Worm (Caenorhabditis elegans) whole organism, L4 larva: ENCODE results near the gene fbxb-74.

Experiments
- D1046.2 ChIP-seq: fragments of 200-800 bp; sonication (Bioruptor generic); IDR thresholded peaks from 2 replicates; pipeline ENCODE4 v1.3.6; 2022; ENCODE audit warnings: missing genetic modification characterization, missing compliant biosample characterization
- F44E2.7 ChIP-seq: fragments of 200-800 bp; sonication (Bioruptor generic); IDR thresholded peaks from 2 replicates; pipeline ENCODE4 v2.1.2; 2022; ENCODE audit warnings: missing genetic modification characterization, missing compliant biosample characterization
- T20F7.1 ChIP-seq: fragments of 200-800 bp; sonication (Bioruptor generic); optimal IDR thresholded peaks from 2 replicates; lab custom pipeline; 2018; ENCODE audit warnings: mild to moderate bottlenecking, missing genetic modification characterization, missing compliant biosample characterization
- T26A8.4 ChIP-seq: fragments of 200-800 bp; sonication (Bioruptor generic); IDR thresholded peaks from 2 replicates; pipeline ENCODE4 v1.3.6; 2022; ENCODE audit warnings: missing genetic modification characterization, missing compliant biosample characterization
- ZK337.2 ChIP-seq: fragments of 200-800 bp; sonication (Bioruptor generic); IDR thresholded peaks from 2 replicates; pipeline ENCODE4 v1.3.6; 2022; ENCODE audit warnings: missing genetic modification reagents, missing genetic modification characterization, missing compliant biosample characterization
- ZK546.5 ChIP-seq, 2 experiments: sonication (generic microtip); optimal IDR thresholded peaks; 2 replicates each; lab custom pipeline; 2017; ENCODE audit warnings: missing biosample characterization in 2 of 2, missing genetic modification characterization in 2 of 2
- aha-1 ChIP-seq: fragments of 150-350 bp; peaks from one replicate; lab custom pipeline; 2014; ENCODE audit warnings: missing biosample characterization, missing genetic modification characterization
- aly-2 ChIP-seq: sonication (generic microtip); optimal IDR thresholded peaks from 2 replicates; lab custom pipeline; 2018; ENCODE audit warnings: missing biosample characterization, missing genetic modification characterization
- arid-1 ChIP-seq: fragments of 200-800 bp; sonication (Bioruptor generic); conservative IDR thresholded peaks from 2 replicates; pipeline ENCODE4 v1.3.6; 2022; ENCODE audit warnings: missing genetic modification reagents, missing genetic modification characterization, missing compliant biosample characterization
- ceh-20 ChIP-seq: fragments of 200-800 bp; sonication (Bioruptor generic); IDR thresholded peaks from 2 replicates; pipeline ENCODE4 v1.3.6; 2022; ENCODE audit warnings: missing genetic modification reagents, missing genetic modification characterization, missing compliant biosample characterization
- ceh-28 ChIP-seq: fragments of 150-350 bp; optimal IDR thresholded peaks from 2 replicates; lab custom pipeline; 2014; ENCODE audit warnings: missing biosample characterization, missing genetic modification reagents, missing genetic modification characterization
- ceh-32 ChIP-seq: sonication (generic microtip); optimal IDR thresholded peaks from 2 replicates; lab custom pipeline; 2016; ENCODE audit warnings: mild to moderate bottlenecking, missing genetic modification characterization, missing compliant biosample characterization; ENCODE audit not compliant: poor library complexity
- ceh-44 ChIP-seq: fragments of 200-800 bp; sonication (Bioruptor generic); IDR thresholded peaks from 2 replicates; pipeline ENCODE4 v1.3.6; 2022; ENCODE audit warnings: missing genetic modification reagents, missing genetic modification characterization, missing compliant biosample characterization
- daf-12 ChIP-seq: fragments of 150-350 bp; optimal IDR thresholded peaks from 2 replicates; lab custom pipeline; 2014; ENCODE audit warnings: missing biosample characterization, missing genetic modification reagents, missing genetic modification characterization
- daf-16 ChIP-seq, 3 experiments: sonication (generic microtip); optimal IDR thresholded peaks; 2 replicates each; lab custom pipeline; 2016 to 2017; ENCODE audit warnings: missing genetic modification characterization in 3 of 3, missing genetic modification reagents in 3 of 3, mild to moderate bottlenecking in 2 of 3, missing compliant biosample characterization in 2 of 3, missing biosample characterization in 1 of 3, moderate library complexity in 1 of 3
- daf-8 ChIP-seq: fragments of 200-800 bp; sonication (Bioruptor generic); IDR thresholded peaks from 2 replicates; pipeline ENCODE4 v1.3.6; 2022; ENCODE audit warnings: missing genetic modification characterization, missing compliant biosample characterization
- dmd-9 ChIP-seq: fragments of 200-800 bp; sonication (Bioruptor generic); IDR thresholded peaks from 2 replicates; pipeline ENCODE4 v1.3.6; 2022; ENCODE audit warnings: missing genetic modification reagents, missing genetic modification characterization, missing compliant biosample characterization
- fos-1 ChIP-seq: fragments of 150-350 bp; optimal IDR thresholded peaks from 2 replicates; lab custom pipeline; 2014; ENCODE audit warnings: missing biosample characterization, missing genetic modification characterization
- gei-8 ChIP-seq: fragments of 200-800 bp; sonication (Bioruptor generic); optimal IDR thresholded peaks from 2 replicates; lab custom pipeline; 2018; ENCODE audit warnings: mild to moderate bottlenecking, missing genetic modification characterization, missing compliant biosample characterization
- hif-1 ChIP-seq, 2 experiments: sonication (generic microtip); optimal IDR thresholded peaks; 2 replicates each; lab custom pipeline; 2016 to 2017; ENCODE audit warnings: missing compliant biosample characterization in 2 of 2, missing genetic modification characterization in 2 of 2, missing genetic modification reagents in 2 of 2, missing genotype in 2 of 2, mild to moderate bottlenecking in 1 of 2
- hlh-11 ChIP-seq: fragments of 200-800 bp; sonication (Bioruptor generic); optimal IDR thresholded peaks from 2 replicates; lab custom pipeline; 2018; ENCODE audit warnings: mild to moderate bottlenecking, missing genetic modification characterization, missing compliant biosample characterization
- hlh-30 ChIP-seq: sonication (generic microtip); optimal IDR thresholded peaks from 2 replicates; lab custom pipeline; 2017; ENCODE audit warnings: antibody characterized with exemption, mild to moderate bottlenecking, missing genetic modification characterization, missing compliant biosample characterization; ENCODE audit not compliant: insufficient read depth
- hmg-1.1 ChIP-seq: fragments of 200-800 bp; sonication (Bioruptor generic); IDR thresholded peaks from 2 replicates; pipeline ENCODE4 v1.3.6; 2022; ENCODE audit warnings: missing genetic modification reagents, missing genetic modification characterization, missing compliant biosample characterization
- jun-1 ChIP-seq: fragments of 150-350 bp; optimal IDR thresholded peaks from 2 replicates; lab custom pipeline; 2014; ENCODE audit warnings: missing biosample characterization, missing genetic modification reagents, missing genetic modification characterization
- lim-7 ChIP-seq: fragments of 200-800 bp; sonication (Bioruptor generic); IDR thresholded peaks from 2 replicates; pipeline ENCODE4 v1.3.6; 2022; ENCODE audit warnings: missing genetic modification characterization, missing compliant biosample characterization
- lin-1 ChIP-seq: fragments of 200-800 bp; sonication (Bioruptor generic); IDR thresholded peaks from 2 replicates; pipeline ENCODE4 v1.3.6; 2022; ENCODE audit warnings: missing genetic modification reagents, missing genetic modification characterization, missing compliant biosample characterization
- lin-29 ChIP-seq: fragments of 200-800 bp; sonication (Bioruptor generic); IDR thresholded peaks from 2 replicates; pipeline ENCODE4 v1.3.6; 2022; ENCODE audit warnings: missing genetic modification reagents, missing genetic modification characterization, missing compliant biosample characterization
- lin-38 ChIP-seq: fragments of 200-800 bp; sonication (Bioruptor generic); IDR thresholded peaks from 2 replicates; pipeline ENCODE4 v1.3.6; 2022; ENCODE audit warnings: missing genetic modification reagents, missing genetic modification characterization, missing compliant biosample characterization
- lir-3 ChIP-seq: sonication (generic microtip); optimal IDR thresholded peaks from 2 replicates; lab custom pipeline; 2016; ENCODE audit warnings: mild to moderate bottlenecking, missing genetic modification characterization, missing compliant biosample characterization
- mdt-29 ChIP-seq: fragments of 200-800 bp; sonication (Bioruptor generic); IDR thresholded peaks from 2 replicates; pipeline ENCODE4 v1.3.6; 2022; ENCODE audit warnings: missing genetic modification reagents, missing genetic modification characterization, missing compliant biosample characterization
- mxl-2 ChIP-seq: fragments of 200-800 bp; sonication (Bioruptor generic); conservative IDR thresholded peaks from 2 replicates; pipeline ENCODE4 v1.3.6; 2022; ENCODE audit warnings: missing genetic modification reagents, missing genetic modification characterization, missing compliant biosample characterization
- mxl-3 ChIP-seq: fragments of 200-800 bp; sonication (Bioruptor generic); optimal IDR thresholded peaks from 2 replicates; lab custom pipeline; 2018; ENCODE audit warnings: mild to moderate bottlenecking, missing genetic modification characterization, missing compliant biosample characterization
- nhr-111 ChIP-seq: fragments of 200-800 bp; sonication (Bioruptor generic); optimal IDR thresholded peaks from 2 replicates; lab custom pipeline; 2018; ENCODE audit warnings: mild to moderate bottlenecking, missing genetic modification characterization, missing compliant biosample characterization
- nhr-25 ChIP-seq: sonication (generic microtip); optimal IDR thresholded peaks from 2 replicates; lab custom pipeline; 2017; ENCODE audit warnings: missing genetic modification characterization, mild to moderate bottlenecking, missing compliant biosample characterization, antibody characterized with exemption, moderate library complexity, borderline replicate concordance; ENCODE audit not compliant: insufficient read depth
- nhr-28 ChIP-seq: fragments of 150-350 bp; optimal IDR thresholded peaks from 2 replicates; lab custom pipeline; 2014; ENCODE audit warnings: missing biosample characterization, missing genetic modification characterization
- nhr-41 ChIP-seq: fragments of 200-800 bp; sonication (Bioruptor generic); IDR thresholded peaks from 2 replicates; pipeline ENCODE4 v1.3.6; 2022; ENCODE audit warnings: missing genetic modification reagents, missing genetic modification characterization, missing compliant biosample characterization
- nhr-42 ChIP-seq: fragments of 200-800 bp; sonication (Bioruptor generic); IDR thresholded peaks from 2 replicates; pipeline ENCODE4 v1.3.6; 2022; ENCODE audit warnings: missing genetic modification characterization, missing compliant biosample characterization
- nhr-6 ChIP-seq: fragments of 150-350 bp; optimal IDR thresholded peaks from 2 replicates; lab custom pipeline; 2014; ENCODE audit warnings: missing biosample characterization, missing genetic modification characterization
- nhr-76 ChIP-seq: fragments of 150-350 bp; optimal IDR thresholded peaks from 2 replicates; lab custom pipeline; 2014; ENCODE audit warnings: missing biosample characterization, missing genetic modification characterization
- pqm-1 ChIP-seq: sonication (generic microtip); optimal IDR thresholded peaks from 2 replicates; lab custom pipeline; 2017; ENCODE audit warnings: missing biosample characterization, missing genetic modification characterization
- sdz-12 ChIP-seq: fragments of 200-800 bp; sonication (Bioruptor generic); optimal IDR thresholded peaks from 2 replicates; lab custom pipeline; 2018; ENCODE audit warnings: mild to moderate bottlenecking, missing genetic modification characterization, missing compliant biosample characterization
- set-16 ChIP-seq: fragments of 200-800 bp; sonication (Bioruptor generic); IDR thresholded peaks from 2 replicates; pipeline ENCODE4 v1.3.6; 2022; ENCODE audit warnings: missing genetic modification reagents, missing genetic modification characterization, missing compliant biosample characterization
- spr-3 ChIP-seq: fragments of 200-800 bp; sonication (Bioruptor generic); optimal IDR thresholded peaks from 2 replicates; lab custom pipeline; 2018; ENCODE audit warnings: mild to moderate bottlenecking, missing genetic modification characterization, missing compliant biosample characterization
- tag-97 ChIP-seq: fragments of 200-800 bp; sonication (Bioruptor generic); IDR thresholded peaks from 2 replicates; pipeline ENCODE4 v1.3.6; 2022; ENCODE audit warnings: missing genetic modification characterization, missing compliant biosample characterization
- unc-130 ChIP-seq: sonication (generic microtip); optimal IDR thresholded peaks from 2 replicates; lab custom pipeline; 2016; ENCODE audit warnings: missing genetic modification reagents, missing genetic modification characterization, missing compliant biosample characterization
- unc-39 ChIP-seq: sonication (generic microtip); optimal IDR thresholded peaks from 2 replicates; lab custom pipeline; 2017; ENCODE audit warnings: missing biosample characterization, missing genetic modification characterization
- vab-7 ChIP-seq: fragments of 200-800 bp; sonication (Bioruptor generic); IDR thresholded peaks from 2 replicates; pipeline ENCODE4 v1.3.6; 2022; ENCODE audit warnings: missing genetic modification reagents, missing genetic modification characterization, missing compliant biosample characterization
- zag-1 ChIP-seq: fragments of 150-350 bp; optimal IDR thresholded peaks from 2 replicates; lab custom pipeline; 2014; ENCODE audit warnings: missing biosample characterization, missing genetic modification characterization
- zfp-3 ChIP-seq: fragments of 200-800 bp; sonication (Bioruptor generic); conservative IDR thresholded peaks from 2 replicates; pipeline ENCODE4 v1.3.6; 2022; ENCODE audit warnings: missing genetic modification reagents, missing genetic modification characterization, missing compliant biosample characterization
- zip-11 ChIP-seq: fragments of 200-800 bp; sonication (Bioruptor generic); IDR thresholded peaks from 2 replicates; pipeline ENCODE4 v1.3.6; 2022; ENCODE audit warnings: missing genetic modification characterization, missing compliant biosample characterization

Gene fbxb-74

DNA sequence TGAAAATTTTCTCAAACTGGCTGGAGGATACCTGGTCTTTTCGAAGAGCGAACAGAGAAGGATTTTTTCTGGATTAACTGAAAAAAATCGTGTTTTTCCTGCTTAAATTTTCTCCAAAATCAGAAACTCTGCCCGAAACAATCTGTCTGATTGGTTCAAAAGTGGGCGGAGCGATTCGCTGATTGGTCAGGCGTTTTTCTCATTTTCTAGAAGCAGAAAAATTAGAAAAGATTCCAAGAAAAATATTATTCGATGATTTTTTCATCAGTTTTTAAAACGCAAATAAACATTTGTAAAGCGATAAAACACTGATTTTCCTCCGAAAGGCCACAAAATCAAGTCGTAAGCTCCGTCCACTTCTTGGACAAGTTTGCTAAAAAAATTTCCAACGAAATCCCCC is 40.2 kb downstream of the fbxb-74 start:
- TF ChIP-seq mxl-2 (GFP tag; lab: Robert Waterston, UW) (no peak), vab-7 (no peak), spr-3 (no peak), zip-11 (no peak), D1046.2 (GFP tag; lab: Robert Waterston, UW) (no peak), hlh-30 (tag; lab: Kevin White, UChicago) (no peak), hlh-11 (tag; lab: Kevin White, UChicago) (no peak), F44E2.7 (no peak)

DNA sequence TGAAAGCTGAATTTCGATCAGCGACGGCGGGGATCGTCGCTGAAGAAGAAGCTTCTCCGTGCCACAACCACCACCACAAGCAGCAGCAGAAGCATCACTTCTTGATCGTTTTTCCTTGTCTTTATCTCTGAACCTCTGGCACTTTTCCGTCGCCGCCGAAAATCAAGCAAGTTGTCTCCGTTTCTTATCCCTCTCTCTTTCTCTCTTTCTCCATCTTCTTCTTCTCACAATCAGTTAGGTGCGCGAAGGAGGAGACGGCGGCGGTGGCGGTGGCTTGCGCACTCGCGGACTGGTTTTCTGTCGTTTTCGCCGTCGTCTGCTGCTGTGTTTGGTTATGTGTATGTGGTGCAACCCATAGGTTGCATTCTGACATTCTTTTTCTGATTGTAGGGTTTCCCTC is 40.7 kb downstream of the fbxb-74 start:
- TF ChIP-seq nhr-28 (tag; lab: Kevin White, UChicago) (no peak), lim-7 (GFP tag; lab: Robert Waterston, UW) (no peak), nhr-6 (tag; lab: Kevin White, UChicago) (no peak), ceh-44 (no peak), jun-1 (tag; lab: Kevin White, UChicago) (no peak), pqm-1 (tag; lab: Kevin White, UChicago) (no peak), hlh-30 (tag; lab: Kevin White, UChicago) (peak; percentile 2), zag-1 (tag; lab: Kevin White, UChicago) (no peak), aha-1 (tag; lab: Kevin White, UChicago) (peak; percentile 47), nhr-25 (no peak), sdz-12 (GFP tag; lab: Kevin White, UChicago) (no peak), spr-3 (no peak), daf-8 (no peak), unc-39 (tag; lab: Kevin White, UChicago) (no peak), hlh-11 (tag; lab: Kevin White, UChicago) (peak; percentile 59), lin-1 (peak; percentile 16; the same call in 1 of the 2 replicates), daf-16 (GFP tag; optimal IDR thresholded peaks at IDR 0.05; lab: Kevin White, UChicago) (no peak), daf-16 (tag; optimal IDR thresholded peaks at IDR 0.05; lab: Kevin White, UChicago) (no peak), gei-8 (GFP tag; lab: Kevin White, UChicago) (no peak), unc-130 (GFP tag; lab: Kevin White, UChicago) (no peak), nhr-42 (GFP tag; lab: Robert Waterston, UW) (no peak), ZK337.2 (no peak), lin-38 (GFP tag; lab: Robert Waterston, UW) (peak; percentile 22; the same call in 1 of the 2 replicates), lir-3 (no peak), ceh-28 (no peak), nhr-76 (tag; lab: Kevin White, UChicago) (no peak), nhr-41 (GFP tag; lab: Robert Waterston, UW) (no peak), ceh-20 (GFP tag; lab: Robert Waterston, UW) (no peak), mxl-3 (GFP tag; lab: Kevin White, UChicago) (peak; percentile 68), tag-97 (GFP tag; lab: Robert Waterston, UW) (no peak), hmg-1.1 (GFP tag; lab: Robert Waterston, UW) (peak; percentile 46), T26A8.4 (GFP tag; lab: Robert Waterston, UW) (no peak), F44E2.7 (no peak), lin-29 (GFP tag; lab: Robert Waterston, UW) (no peak), nhr-111 (no peak), daf-12 (tag; lab: Kevin White, UChicago) (no peak), fos-1 (tag; lab: Kevin White, UChicago) (no peak), hif-1 (tag; optimal IDR thresholded peaks at IDR 0.05; lab: Kevin White, UChicago) (no peak), T20F7.1 (no peak), ZK546.5 (tag; optimal IDR thresholded peaks at IDR 0.05; lab: Kevin White, UChicago) (no peak), ceh-32 (tag; lab: Kevin White, UChicago) (no peak), aly-2 (tag; lab: Kevin White, UChicago) (no peak), arid-1 (GFP tag; lab: Robert Waterston, UW) (no peak), mdt-29 (GFP tag; lab: Robert Waterston, UW) (no peak), set-16 (peak; percentile 64), dmd-9 (GFP tag; lab: Robert Waterston, UW) (no peak), zfp-3 (GFP tag; lab: Robert Waterston, UW) (no peak)
